Worm (Caenorhabditis elegans): Measurements from ENCODE around the gene R10E4.1.

ce11 chrIII:4236178-4236577, 33.4 kb upstream of the R10E4.1 start:
- no peak for TF ChIP-seq ama-1 (optimal IDR thresholded peaks at IDR 0.05)
- TF ChIP-seq ama-1 (GFP tag; optimal IDR thresholded peaks at IDR 0.05) = no peak
- TF ChIP-seq dpl-1 (GFP tag; optimal IDR thresholded peaks at IDR 0.05) = no peak
- no peak for TF ChIP-seq F52B5.7 (tag; optimal IDR thresholded peaks at IDR 0.05)
- no peak for TF ChIP-seq ets-4 (GFP tag; optimal IDR thresholded peaks at IDR 0.05)
- no peak for TF ChIP-seq ceh-79 (tag; optimal IDR thresholded peaks at IDR 0.05)
- TF ChIP-seq B0035.1 (tag; optimal IDR thresholded peaks at IDR 0.05) = no peak
- TF ChIP-seq hrde-1 (tag; optimal IDR thresholded peaks at IDR 0.05; ENCODE audit: borderline replicate concordance) = no peak
- no peak for TF ChIP-seq unc-62 (GFP tag; optimal IDR thresholded peaks at IDR 0.05)
- no peak for TF ChIP-seq ztf-26 (tag; optimal IDR thresholded peaks at IDR 0.05)
- TF ChIP-seq cebp-2 (GFP tag; IDR thresholded peaks at IDR 0.05) = no peak
- TF ChIP-seq snpc-1.3 (tag; optimal IDR thresholded peaks at IDR 0.05; ENCODE audit: insufficient read depth) = no peak
- TF ChIP-seq aptf-3 (GFP tag; IDR thresholded peaks at IDR 0.05) = no peak
- no peak for TF ChIP-seq dpff-1 (tag; optimal IDR thresholded peaks at IDR 0.05)

Measured in whole organism, young adult.